Fruit fly (Drosophila melanogaster) whole organism, prepupa: Measurements from ENCODE around the gene HisRS.

Source experiments
- Blimp-1 ChIP-seq: fragments of 200-800 bp; sonication (Bioruptor generic); optimal IDR thresholded peaks from 3 replicates; lab custom pipeline; 2017; ENCODE audit warnings: missing biosample characterization, missing genetic modification characterization, mild to moderate bottlenecking, moderate library complexity, missing genetic modification reagents
- CG10669 ChIP-seq: fragments of 200-800 bp; sonication (Bioruptor generic); optimal IDR thresholded peaks from 3 replicates; lab custom pipeline; 2018; ENCODE audit warnings: missing biosample characterization, mild to moderate bottlenecking, missing genetic modification characterization, moderate library complexity
- CG11902 ChIP-seq: fragments of 200-800 bp; sonication (Bioruptor generic); optimal IDR thresholded peaks from 3 replicates; lab custom pipeline; 2016; ENCODE audit warnings: missing biosample characterization, missing genetic modification characterization
- CG15336 ChIP-seq: fragments of 200-800 bp; sonication (Bioruptor generic); IDR thresholded peaks from 2 replicates; pipeline ENCODE4 v1.3.6; 2022; ENCODE audit warnings: missing biosample characterization, missing genetic modification characterization
- CG1621 ChIP-seq: fragments of 200-800 bp; sonication (Bioruptor generic); optimal IDR thresholded peaks from 3 replicates; lab custom pipeline; 2018; ENCODE audit warnings: missing biosample characterization, mild to moderate bottlenecking, missing genetic modification characterization
- CG3032 ChIP-seq: fragments of 200-800 bp; optimal IDR thresholded peaks from 2 replicates; lab custom pipeline; 2019; ENCODE audit warnings: missing biosample characterization, mild to moderate bottlenecking, missing genetic modification characterization, moderate library complexity
- CG31627 ChIP-seq: fragments of 200-800 bp; sonication (Bioruptor generic); optimal IDR thresholded peaks from 3 replicates; lab custom pipeline; 2016; ENCODE audit warnings: missing biosample characterization, missing genetic modification characterization
- CG32006 ChIP-seq: fragments of 200-800 bp; sonication (Bioruptor generic); optimal IDR thresholded peaks from 3 replicates; lab custom pipeline; 2017; ENCODE audit warnings: missing biosample characterization, mild to moderate bottlenecking, missing genetic modification characterization
- CG3919 ChIP-seq: fragments of 200-800 bp; sonication (Bioruptor generic); optimal IDR thresholded peaks from 3 replicates; lab custom pipeline; 2016; ENCODE audit warnings: missing biosample characterization, missing genetic modification characterization
- CG4318 ChIP-seq: fragments of 200-800 bp; sonication (Bioruptor generic); optimal IDR thresholded peaks from 3 replicates; lab custom pipeline; 2017; ENCODE audit warnings: missing biosample characterization, mild to moderate bottlenecking, missing genetic modification characterization
- CG6163 ChIP-seq: fragments of 200-800 bp; sonication (Bioruptor generic); IDR thresholded peaks from 3 replicates; pipeline ENCODE4 v1.3.6; 2022; ENCODE audit warnings: missing biosample characterization, missing genetic modification characterization
- CG6276 ChIP-seq: fragments of 200-800 bp; sonication (Bioruptor generic); optimal IDR thresholded peaks from 2 replicates; lab custom pipeline; 2017; ENCODE audit warnings: missing biosample characterization, mild to moderate bottlenecking, missing genetic modification characterization
- CG6792 ChIP-seq: fragments of 200-800 bp; sonication (Bioruptor generic); optimal IDR thresholded peaks from 3 replicates; lab custom pipeline; 2016; ENCODE audit warnings: missing biosample characterization, missing genetic modification characterization
- CG6808 ChIP-seq: fragments of 200-800 bp; sonication (Bioruptor generic); optimal IDR thresholded peaks from 3 replicates; lab custom pipeline; 2017; ENCODE audit warnings: missing biosample characterization, missing genetic modification characterization, mild to moderate bottlenecking, moderate library complexity, missing genetic modification reagents
- CG6854 ChIP-seq: fragments of 200-800 bp; sonication (Bioruptor generic); optimal IDR thresholded peaks from 2 replicates; lab custom pipeline; 2017; ENCODE audit warnings: missing biosample characterization, mild to moderate bottlenecking, missing genetic modification characterization
- CG7368 ChIP-seq: fragments of 200-800 bp; sonication (Bioruptor generic); optimal IDR thresholded peaks from 3 replicates; lab custom pipeline; 2016; ENCODE audit warnings: missing biosample characterization, missing genetic modification characterization
- CG8119 ChIP-seq: fragments of 200-800 bp; sonication (Bioruptor generic); IDR thresholded peaks from 3 replicates; pipeline ENCODE4 v1.3.6; 2022; ENCODE audit warnings: missing biosample characterization, missing genetic modification characterization
- CG8319 ChIP-seq: fragments of 200-800 bp; sonication (Bioruptor generic); optimal IDR thresholded peaks from 3 replicates; lab custom pipeline; 2016; ENCODE audit warnings: missing biosample characterization, missing genetic modification characterization
- CG8632 ChIP-seq: fragments of 200-800 bp; sonication (Bioruptor generic); optimal IDR thresholded peaks from 3 replicates; lab custom pipeline; 2016; ENCODE audit warnings: missing biosample characterization, missing genetic modification characterization
- CG9139 ChIP-seq: fragments of 200-800 bp; sonication (Bioruptor generic); optimal IDR thresholded peaks from 3 replicates; lab custom pipeline; 2017; ENCODE audit warnings: missing biosample characterization, mild to moderate bottlenecking, missing genetic modification characterization
- Eip75B ChIP-seq: fragments of 200-800 bp; sonication (Bioruptor generic); optimal IDR thresholded peaks from 3 replicates; lab custom pipeline; 2016; ENCODE audit warnings: missing biosample characterization, missing genetic modification characterization
- Eip78C ChIP-seq: fragments of 200-800 bp; sonication (Bioruptor generic); peaks from one replicate; lab custom pipeline; 2016; ENCODE audit warnings: missing biosample characterization, missing genetic modification characterization
- Eip93F ChIP-seq: fragments of 200-800 bp; sonication (Bioruptor generic); optimal IDR thresholded peaks from 2 replicates; lab custom pipeline; 2016; ENCODE audit warnings: missing biosample characterization, mild to moderate bottlenecking, missing genetic modification characterization
- Ets21C ChIP-seq: fragments of 200-800 bp; sonication (Bioruptor generic); optimal IDR thresholded peaks from 3 replicates; lab custom pipeline; 2016; ENCODE audit warnings: missing biosample characterization, missing genetic modification characterization
- Ets96B ChIP-seq: fragments of 200-800 bp; optimal IDR thresholded peaks from 2 replicates; lab custom pipeline; 2019; ENCODE audit warnings: missing biosample characterization, mild to moderate bottlenecking, missing genetic modification characterization, moderate library complexity
- Gug ChIP-seq: fragments of 200-800 bp; sonication (Bioruptor generic); IDR thresholded peaks from 2 replicates; pipeline ENCODE4 v1.3.6; 2022; ENCODE audit warnings: missing biosample characterization, missing genetic modification characterization
- Hr39 ChIP-seq: fragments of 200-800 bp; sonication (Bioruptor generic); optimal IDR thresholded peaks from 2 replicates; lab custom pipeline; 2016; ENCODE audit warnings: missing biosample characterization, missing genetic modification characterization
- Lpt ChIP-seq: fragments of 200-800 bp; sonication (Bioruptor generic); optimal IDR thresholded peaks from 3 replicates; lab custom pipeline; 2016; ENCODE audit warnings: missing biosample characterization, missing genetic modification characterization
- OdsH ChIP-seq: fragments of 200-800 bp; sonication (Bioruptor generic); optimal IDR thresholded peaks from 3 replicates; lab custom pipeline; 2016; ENCODE audit warnings: missing biosample characterization, missing genetic modification characterization
- Smox ChIP-seq: fragments of 200-800 bp; sonication (Bioruptor generic); optimal IDR thresholded peaks from 3 replicates; lab custom pipeline; 2016; ENCODE audit warnings: missing biosample characterization, missing genetic modification characterization
- Sox102F ChIP-seq: fragments of 200-800 bp; sonication (Bioruptor generic); optimal IDR thresholded peaks from 2 replicates; lab custom pipeline; 2016; ENCODE audit warnings: missing biosample characterization, mild to moderate bottlenecking, missing genetic modification characterization
- Sox14 ChIP-seq: fragments of 200-800 bp; sonication (Bioruptor generic); optimal IDR thresholded peaks from 3 replicates; lab custom pipeline; 2016; ENCODE audit warnings: missing biosample characterization, missing genetic modification characterization
- Sox15 ChIP-seq: fragments of 200-800 bp; sonication (Bioruptor generic); optimal IDR thresholded peaks from 3 replicates; lab custom pipeline; 2016; ENCODE audit warnings: missing biosample characterization, missing genetic modification characterization
- achi ChIP-seq: fragments of 200-800 bp; sonication (Bioruptor generic); optimal IDR thresholded peaks from 3 replicates; lab custom pipeline; 2016; ENCODE audit warnings: missing biosample characterization, missing genetic modification characterization
- cyc ChIP-seq: fragments of 200-800 bp; sonication (Bioruptor generic); optimal IDR thresholded peaks from 3 replicates; lab custom pipeline; 2016; ENCODE audit warnings: missing biosample characterization, missing genetic modification characterization
- dac ChIP-seq: fragments of 200-800 bp; sonication (Bioruptor generic); optimal IDR thresholded peaks from 2 replicates; lab custom pipeline; 2017; ENCODE audit warnings: missing biosample characterization, mild to moderate bottlenecking, missing genetic modification characterization
- dsx ChIP-seq: fragments of 200-800 bp; optimal IDR thresholded peaks from 3 replicates; lab custom pipeline; 2019; ENCODE audit warnings: missing biosample characterization, mild to moderate bottlenecking, missing genetic modification characterization, moderate library complexity; ENCODE audit not compliant: poor library complexity, severe bottlenecking
- eg ChIP-seq: fragments of 200-800 bp; sonication (Bioruptor generic); IDR thresholded peaks from 3 replicates; pipeline ENCODE4 v1.3.6; 2022; ENCODE audit warnings: missing biosample characterization, missing genetic modification characterization
- esn ChIP-seq: fragments of 200-800 bp; sonication (Bioruptor generic); optimal IDR thresholded peaks from 2 replicates; lab custom pipeline; 2016; ENCODE audit warnings: missing biosample characterization, mild to moderate bottlenecking, missing genetic modification characterization, moderate library complexity
- fd59A ChIP-seq: fragments of 200-800 bp; sonication (Bioruptor generic); optimal IDR thresholded peaks from 2 replicates; lab custom pipeline; 2017; ENCODE audit warnings: missing biosample characterization, mild to moderate bottlenecking, missing genetic modification characterization, missing genetic modification reagents
- fd85E ChIP-seq: fragments of 200-800 bp; sonication (Bioruptor generic); optimal IDR thresholded peaks from 3 replicates; lab custom pipeline; 2016; ENCODE audit warnings: missing biosample characterization, missing genetic modification characterization
- fkh ChIP-seq: fragments of 200-800 bp; sonication (Bioruptor generic); optimal IDR thresholded peaks from 3 replicates; lab custom pipeline; 2017; ENCODE audit warnings: missing biosample characterization, mild to moderate bottlenecking, missing genetic modification characterization, moderate library complexity
- lz ChIP-seq: fragments of 200-800 bp; sonication (Bioruptor generic); optimal IDR thresholded peaks from 3 replicates; lab custom pipeline; 2016; ENCODE audit warnings: missing biosample characterization, missing genetic modification characterization
- pdm3 ChIP-seq: fragments of 200-800 bp; sonication (Bioruptor generic); optimal IDR thresholded peaks from 3 replicates; lab custom pipeline; 2016; ENCODE audit warnings: missing biosample characterization, missing genetic modification characterization
- salr ChIP-seq, 2 experiments: fragments of 200-800 bp; sonication (Bioruptor generic); optimal IDR thresholded peaks; 3 replicates each; lab custom pipeline; 2016 to 2018; ENCODE audit warnings: missing biosample characterization in 2 of 2, missing genetic modification characterization in 2 of 2, mild to moderate bottlenecking in 1 of 2
- spab ChIP-seq: fragments of 200-800 bp; sonication (Bioruptor generic); optimal IDR thresholded peaks from 2 replicates; lab custom pipeline; 2017; ENCODE audit warnings: missing biosample characterization, mild to moderate bottlenecking, missing genetic modification characterization, missing genetic modification reagents
- svp ChIP-seq: fragments of 200-800 bp; sonication (Bioruptor generic); peaks from one replicate; lab custom pipeline; 2016; ENCODE audit warnings: missing biosample characterization, missing genetic modification characterization
- topi ChIP-seq: fragments of 200-800 bp; sonication (Bioruptor generic); optimal IDR thresholded peaks from 3 replicates; lab custom pipeline; 2016; ENCODE audit warnings: missing biosample characterization, missing genetic modification characterization

Gene HisRS

DNA sequence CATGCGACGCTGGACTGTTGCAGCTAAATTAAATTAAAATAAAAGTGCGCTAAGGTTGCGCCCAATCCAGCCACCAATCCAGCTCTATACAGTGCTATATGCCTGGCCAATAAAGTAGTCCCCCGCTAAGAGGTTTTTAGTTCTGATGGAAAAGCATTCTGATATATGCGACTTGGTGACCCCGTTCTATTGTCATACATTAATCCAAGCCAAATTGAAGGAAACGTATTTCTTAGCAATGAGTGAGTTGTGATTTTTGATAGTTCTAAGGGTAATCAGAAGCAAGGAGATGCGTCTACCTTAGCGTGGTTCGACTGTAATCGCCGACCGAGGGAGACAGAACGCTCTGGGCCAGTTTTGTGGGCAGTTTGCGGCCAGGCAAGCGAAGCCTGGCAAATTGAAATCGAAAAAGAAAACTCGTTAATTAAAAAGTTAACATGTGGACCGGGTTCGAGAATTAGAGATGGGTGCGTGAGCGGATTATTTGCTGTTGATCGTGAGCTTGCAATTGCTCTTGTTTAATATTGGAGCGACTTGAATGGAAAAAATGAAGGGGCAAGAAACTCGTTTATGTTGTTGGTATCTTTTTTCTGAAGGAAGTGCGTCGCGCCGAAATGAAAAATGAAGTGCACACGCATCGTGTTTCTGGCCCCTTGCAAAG lies 23.1 kb downstream of the HisRS start (continued):
- TF ChIP-seq CG10669 (peak; percentile 75), CG3032 (tag; lab: Kevin White, UChicago) (peak; percentile 71), CG11902 (GFP tag; lab: Kevin White, UChicago) (peak; percentile 60), Hr39 (GFP tag; lab: Kevin White, UChicago) (peak; percentile 61), Ets96B (tag; lab: Kevin White, UChicago) (peak; percentile 75), svp (peak; percentile 87), lz (GFP tag; lab: Kevin White, UChicago) (peak; percentile 73), fkh (no peak), spab (peak; percentile 64)

DNA sequence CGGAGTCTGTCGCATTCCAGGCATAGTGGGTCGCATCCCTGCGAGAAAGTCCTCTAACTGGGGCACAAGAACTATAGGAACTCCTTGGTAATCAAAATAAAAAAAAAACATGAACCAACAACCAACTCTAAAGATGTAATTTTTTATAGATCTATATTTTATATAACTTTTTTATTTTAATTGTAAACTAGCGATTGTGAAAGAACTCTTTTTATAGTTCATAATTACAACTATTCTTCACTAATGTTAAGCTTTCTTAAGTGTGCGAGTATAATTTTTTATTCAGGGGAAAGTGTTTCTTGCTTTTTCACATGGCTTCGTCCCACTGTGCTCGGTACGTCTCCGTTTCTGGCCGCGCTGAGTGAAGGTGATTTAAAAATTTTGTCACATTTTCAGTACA lies 25.0 kb downstream of the HisRS start:
- TF ChIP-seq CG9139 (GFP tag; lab: Kevin White, UChicago) (peak; percentile 18), CG7368 (GFP tag; lab: Kevin White, UChicago) (peak; percentile 27), Eip75B (GFP tag; lab: Kevin White, UChicago) (no peak), CG6792 (peak; percentile 57), Blimp-1 (GFP tag; lab: Kevin White, UChicago) (peak; percentile 47), achi (peak; percentile 65), CG6854 (GFP tag; lab: Kevin White, UChicago) (no peak), CG10669 (peak; percentile 51), CG3919 (GFP tag; lab: Kevin White, UChicago) (peak; percentile 66), fd85E (GFP tag; lab: Kevin White, UChicago) (no peak), Sox15 (peak; percentile 44), CG6276 (peak; percentile 17), salr (GFP tag; optimal IDR thresholded peaks at IDR 0.05; lab: Kevin White, UChicago) (peak in 1 of 2 experiments; percentile 45), Ets21C (no peak), dac (GFP tag; lab: Kevin White, UChicago) (no peak), Hr39 (GFP tag; lab: Kevin White, UChicago) (peak; percentile 9), CG8319 (GFP tag; lab: Kevin White, UChicago) (peak; percentile 26), Smox (peak; percentile 40), CG6808 (GFP tag; lab: Kevin White, UChicago) (peak; percentile 62), cyc (GFP tag; lab: Kevin White, UChicago) (peak; percentile 4), Eip93F (GFP tag; lab: Kevin White, UChicago) (no peak), CG8632 (GFP tag; lab: Kevin White, UChicago) (peak; percentile 66), Eip78C (GFP tag; lab: Kevin White, UChicago) (peak; percentile 90), OdsH (peak; percentile 54), CG4318 (peak; percentile 2), CG32006 (GFP tag; lab: Kevin White, UChicago) (peak; percentile 64), eg (GFP tag; lab: Robert Waterston, UW) (no peak), esn (peak; percentile 47), Sox14 (GFP tag; lab: Kevin White, UChicago) (peak; percentile 9), CG8119 (GFP tag; lab: Robert Waterston, UW) (peak; percentile 62), dsx (GFP tag; lab: Kevin White, UChicago) (no peak), topi (GFP tag; lab: Kevin White, UChicago) (peak; percentile 62), CG15336 (GFP tag; lab: Robert Waterston, UW) (peak; percentile 45; the same call in 1 of the 2 replicates), CG1621 (tag; lab: Kevin White, UChicago) (no peak), Lpt (GFP tag; lab: Kevin White, UChicago) (no peak), CG6163 (GFP tag; lab: Robert Waterston, UW) (peak; percentile 33; the same call in 1 of the 3 replicates), CG31627 (GFP tag; lab: Kevin White, UChicago) (peak; percentile 19), pdm3 (GFP tag; lab: Kevin White, UChicago) (peak; percentile 47), fd59A (GFP tag; lab: Kevin White, UChicago) (peak; percentile 51), Gug (GFP tag; lab: Robert Waterston, UW) (no peak), Sox102F (GFP tag; lab: Kevin White, UChicago) (peak; percentile 3), CG3032 (tag; lab: Kevin White, UChicago) (peak; percentile 17), fkh (no peak), lz (GFP tag; lab: Kevin White, UChicago) (peak; percentile 27), svp (peak; percentile 75), Ets96B (tag; lab: Kevin White, UChicago) (peak; percentile 4)
